Worm (Caenorhabditis elegans) whole organism, late embryonic: ENCODE measurements around the gene cah-1.

Source experiments
- F13H6.1 ChIP-seq: sonication (generic microtip); optimal IDR thresholded peaks from 2 replicates; lab custom pipeline; 2016; ENCODE audit warnings: missing genetic modification characterization, missing compliant biosample characterization
- K02D7.2 ChIP-seq: sonication (generic microtip); optimal IDR thresholded peaks from 2 replicates; lab custom pipeline; 2017; ENCODE audit warnings: mild to moderate bottlenecking, missing genetic modification characterization, missing compliant biosample characterization
- T23F11.4 ChIP-seq: fragments of 200-800 bp; sonication (Bioruptor generic); optimal IDR thresholded peaks from 2 replicates; lab custom pipeline; 2018; ENCODE audit warnings: mild to moderate bottlenecking, missing genetic modification characterization, missing compliant biosample characterization
- ama-1 ChIP-seq: fragments of 150-350 bp; optimal IDR thresholded peaks from 2 replicates; lab custom pipeline; 2014
- ceh-14 ChIP-seq: sonication (generic microtip); optimal IDR thresholded peaks from 2 replicates; lab custom pipeline; 2016; ENCODE audit warnings: missing genotype, missing genetic modification characterization, missing compliant biosample characterization
- ceh-19 ChIP-seq: fragments of 200-800 bp; sonication (Bioruptor generic); optimal IDR thresholded peaks from 2 replicates; lab custom pipeline; 2018; ENCODE audit warnings: mild to moderate bottlenecking, missing genetic modification characterization, missing compliant biosample characterization
- ceh-2 ChIP-seq: sonication (generic microtip); optimal IDR thresholded peaks from 2 replicates; lab custom pipeline; 2016; ENCODE audit warnings: missing genotype, missing genetic modification characterization, missing compliant biosample characterization
- ceh-22 ChIP-seq: sonication (generic microtip); optimal IDR thresholded peaks from 2 replicates; lab custom pipeline; 2017; ENCODE audit warnings: missing biosample characterization, missing genetic modification characterization
- ceh-24 ChIP-seq: sonication (generic microtip); optimal IDR thresholded peaks from 2 replicates; lab custom pipeline; 2016; ENCODE audit warnings: mild to moderate bottlenecking, missing genetic modification characterization, missing compliant biosample characterization
- ceh-31 ChIP-seq: sonication (generic microtip); optimal IDR thresholded peaks from 2 replicates; lab custom pipeline; 2016; ENCODE audit warnings: missing genetic modification characterization, missing compliant biosample characterization
- ceh-45 ChIP-seq: fragments of 200-800 bp; sonication (Bioruptor generic); IDR thresholded peaks from 2 replicates; pipeline ENCODE4 v1.3.6; 2022; ENCODE audit warnings: missing genetic modification reagents, missing genetic modification characterization, missing compliant biosample characterization
- ceh-48 ChIP-seq: sonication (generic microtip); optimal IDR thresholded peaks from 2 replicates; lab custom pipeline; 2016; ENCODE audit warnings: missing genetic modification characterization, inconsistent platforms, missing compliant biosample characterization
- ceh-9 ChIP-seq: sonication (generic microtip); optimal IDR thresholded peaks from 2 replicates; lab custom pipeline; 2016; ENCODE audit warnings: mild to moderate bottlenecking, missing genetic modification characterization, inconsistent platforms, missing compliant biosample characterization
- dve-1 ChIP-seq: sonication (generic microtip); optimal IDR thresholded peaks from 2 replicates; lab custom pipeline; 2017; ENCODE audit warnings: antibody characterized with exemption, mild to moderate bottlenecking, missing genetic modification characterization, missing compliant biosample characterization
- eyg-1 ChIP-seq: sonication (generic microtip); optimal IDR thresholded peaks from 2 replicates; lab custom pipeline; 2016; ENCODE audit warnings: missing genotype, missing genetic modification characterization, missing compliant biosample characterization
- fax-1 ChIP-seq: sonication (generic microtip); optimal IDR thresholded peaks from 2 replicates; lab custom pipeline; 2016; ENCODE audit warnings: missing genotype, missing genetic modification characterization, missing compliant biosample characterization
- hlh-13 ChIP-seq: fragments of 200-800 bp; sonication (Bioruptor generic); optimal IDR thresholded peaks from 2 replicates; lab custom pipeline; 2018; ENCODE audit warnings: mild to moderate bottlenecking, missing genetic modification characterization, missing compliant biosample characterization
- hlh-30 ChIP-seq: sonication (generic microtip); optimal IDR thresholded peaks from 2 replicates; lab custom pipeline; 2017; ENCODE audit warnings: antibody characterized with exemption, missing genetic modification characterization, missing compliant biosample characterization; ENCODE audit not compliant: insufficient read depth
- hlh-6 ChIP-seq: sonication (generic microtip); optimal IDR thresholded peaks from 2 replicates; lab custom pipeline; 2016; ENCODE audit warnings: missing genotype, missing genetic modification characterization, missing compliant biosample characterization
- lim-6 ChIP-seq: sonication (generic microtip); optimal IDR thresholded peaks from 2 replicates; lab custom pipeline; 2016; ENCODE audit warnings: missing genetic modification characterization, missing compliant biosample characterization
- madf-2 ChIP-seq: sonication (generic microtip); optimal IDR thresholded peaks from 2 replicates; lab custom pipeline; 2017; ENCODE audit warnings: missing genetic modification characterization, missing compliant biosample characterization
- nfya-1 ChIP-seq: sonication (generic microtip); optimal IDR thresholded peaks from 2 replicates; lab custom pipeline; 2017; ENCODE audit warnings: missing genetic modification characterization, mild to moderate bottlenecking, missing compliant biosample characterization, antibody characterized with exemption, moderate library complexity
- nhr-11 ChIP-seq: fragments of 150-350 bp; optimal IDR thresholded peaks from 2 replicates; lab custom pipeline; 2014; ENCODE audit warnings: missing biosample characterization, missing genetic modification characterization
- nhr-232 ChIP-seq: sonication (generic microtip); optimal IDR thresholded peaks from 2 replicates; lab custom pipeline; 2016; ENCODE audit warnings: missing genetic modification characterization, missing compliant biosample characterization
- odd-2 ChIP-seq: sonication (generic microtip); optimal IDR thresholded peaks from 2 replicates; lab custom pipeline; 2017; ENCODE audit warnings: antibody characterized with exemption, mild to moderate bottlenecking, missing genetic modification characterization, missing compliant biosample characterization
- pat-9 ChIP-seq: fragments of 200-800 bp; sonication (Bioruptor generic); optimal IDR thresholded peaks from 2 replicates; lab custom pipeline; 2018; ENCODE audit warnings: mild to moderate bottlenecking, missing genetic modification characterization, moderate library complexity, missing compliant biosample characterization
- pax-1 ChIP-seq: fragments of 150-350 bp; optimal IDR thresholded peaks from 2 replicates; lab custom pipeline; 2014; ENCODE audit warnings: missing biosample characterization, missing genetic modification characterization
- pha-4 ChIP-seq: fragments of 150-350 bp; optimal IDR thresholded peaks from 2 replicates; lab custom pipeline; 2018; ENCODE audit warnings: missing biosample characterization, missing genetic modification reagents, missing genetic modification characterization
- pqm-1 ChIP-seq: sonication (generic microtip); optimal IDR thresholded peaks from 2 replicates; lab custom pipeline; 2016; ENCODE audit warnings: missing genetic modification characterization, missing compliant biosample characterization
- ref-2 ChIP-seq: sonication (generic microtip); optimal IDR thresholded peaks from 2 replicates; lab custom pipeline; 2016; ENCODE audit warnings: missing genetic modification characterization, missing compliant biosample characterization
- rnt-1 ChIP-seq: sonication (generic microtip); optimal IDR thresholded peaks from 2 replicates; lab custom pipeline; 2016; ENCODE audit warnings: missing genetic modification characterization, missing compliant biosample characterization
- sdc-2 ChIP-seq: sonication (generic microtip); optimal IDR thresholded peaks from 2 replicates; lab custom pipeline; 2016; ENCODE audit warnings: missing genotype, missing genetic modification characterization, missing compliant biosample characterization
- tbx-7 ChIP-seq: sonication (generic microtip); optimal IDR thresholded peaks from 2 replicates; lab custom pipeline; 2016; ENCODE audit warnings: missing genotype, missing genetic modification characterization, missing compliant biosample characterization
- ttx-3 ChIP-seq: sonication (generic microtip); optimal IDR thresholded peaks from 2 replicates; lab custom pipeline; 2016; ENCODE audit warnings: missing genetic modification reagents, missing genetic modification characterization, missing compliant biosample characterization
- unc-42 ChIP-seq: sonication (generic microtip); optimal IDR thresholded peaks from 2 replicates; lab custom pipeline; 2016; ENCODE audit warnings: missing genotype, missing genetic modification characterization, missing compliant biosample characterization
- unc-55 ChIP-seq: sonication (generic microtip); optimal IDR thresholded peaks from 2 replicates; lab custom pipeline; 2017; ENCODE audit warnings: missing biosample characterization, missing genetic modification reagents, missing genetic modification characterization
- zip-5 ChIP-seq: sonication (generic microtip); optimal IDR thresholded peaks from 2 replicates; lab custom pipeline; 2016; ENCODE audit warnings: missing genetic modification characterization, missing compliant biosample characterization
- ztf-16 ChIP-seq: sonication (generic microtip); optimal IDR thresholded peaks from 2 replicates; lab custom pipeline; 2017; ENCODE audit warnings: missing genetic modification characterization, missing compliant biosample characterization

Gene cah-1

ce11 chrIII:5092345-5092744 is 6.9 kb upstream of the cah-1 start:
- TF ChIP-seq eyg-1 (no peak), ceh-2 (tag; lab: Kevin White, UChicago) (no peak), lim-6 (no peak), ceh-24 (tag; lab: Kevin White, UChicago) (no peak), ceh-14 (tag; lab: Kevin White, UChicago) (no peak), nhr-232 (tag; lab: Kevin White, UChicago) (no peak), dve-1 (tag; lab: Kevin White, UChicago) (no peak), madf-2 (tag; lab: Kevin White, UChicago) (no peak), unc-55 (no peak), sdc-2 (tag; lab: Kevin White, UChicago) (no peak), tbx-7 (tag; lab: Kevin White, UChicago) (no peak), hlh-30 (tag; lab: Kevin White, UChicago) (no peak), ceh-9 (tag; lab: Kevin White, UChicago) (no peak), pat-9 (tag; lab: Kevin White, UChicago) (no peak), rnt-1 (tag; lab: Kevin White, UChicago) (no peak), fax-1 (tag; lab: Kevin White, UChicago) (no peak), odd-2 (tag; lab: Kevin White, UChicago) (no peak), nhr-11 (tag; lab: Kevin White, UChicago) (no peak), zip-5 (tag; lab: Kevin White, UChicago) (no peak)

ce11 chrIII:5089489-5089888 is 4.1 kb upstream of the cah-1 start:
- TF ChIP-seq dve-1 (tag; lab: Kevin White, UChicago) (no peak), ztf-16 (tag; lab: Kevin White, UChicago) (no peak), ttx-3 (tag; lab: Kevin White, UChicago) (no peak), unc-55 (no peak), ceh-24 (tag; lab: Kevin White, UChicago) (no peak), nfya-1 (tag; lab: Kevin White, UChicago) (no peak), ceh-14 (tag; lab: Kevin White, UChicago) (no peak), ama-1 (lab: Kevin White, UChicago) (no peak), T23F11.4 (no peak)
- TF ChIP-seq, all 69 proteins: peak for 0

ce11 chrIII:5083304-5083703 is 2.1 kb downstream of the cah-1 start:
- TF ChIP-seq ref-2 (tag; lab: Kevin White, UChicago) (no peak), ceh-48 (no peak), ceh-45 (GFP tag; lab: Robert Waterston, UW) (no peak), pax-1 (tag; lab: Kevin White, UChicago) (no peak), ceh-14 (tag; lab: Kevin White, UChicago) (no peak), pha-4 (tag; lab: Kevin White, UChicago) (no peak), nhr-11 (tag; lab: Kevin White, UChicago) (no peak), ceh-2 (tag; lab: Kevin White, UChicago) (no peak), odd-2 (tag; lab: Kevin White, UChicago) (no peak), lim-6 (no peak), hlh-6 (tag; lab: Kevin White, UChicago) (no peak), ceh-31 (tag; lab: Kevin White, UChicago) (no peak), hlh-13 (GFP tag; lab: Kevin White, UChicago) (no peak), K02D7.2 (tag; lab: Kevin White, UChicago) (no peak), unc-42 (tag; lab: Kevin White, UChicago) (no peak), ceh-22 (tag; lab: Kevin White, UChicago) (no peak), pqm-1 (tag; lab: Kevin White, UChicago) (no peak), T23F11.4 (no peak), hlh-30 (tag; lab: Kevin White, UChicago) (no peak)
- TF ChIP-seq, all 69 proteins: peak for 0

ce11 chrIII:5081573-5081823 is 3.9 kb downstream of the cah-1 start, which contains the start of gene cox-6A:
cox-6A (plus strand) TSS chrIII:5081724.
- TF ChIP-seq ceh-48 (no peak), madf-2 (tag; lab: Kevin White, UChicago) (no peak), F13H6.1 (tag; lab: Kevin White, UChicago) (no peak), ceh-19 (GFP tag; lab: Kevin White, UChicago) (no peak), lim-6 (no peak)
